Worm (Caenorhabditis elegans) whole organism, L4 larva: Measurements from ENCODE around the gene dsl-6.

Experiments
- D1046.2 ChIP-seq: fragments of 200-800 bp; sonication (Bioruptor generic); IDR thresholded peaks from 2 replicates; pipeline ENCODE4 v1.3.6; 2022; ENCODE audit warnings: missing genetic modification characterization, missing compliant biosample characterization
- F26F4.8 ChIP-seq: fragments of 200-800 bp; sonication (Bioruptor generic); conservative IDR thresholded peaks from 2 replicates; pipeline ENCODE4 v1.3.6; 2022; ENCODE audit warnings: missing genetic modification characterization, missing compliant biosample characterization
- F37D6.2 ChIP-seq: sonication (generic microtip); optimal IDR thresholded peaks from 2 replicates; lab custom pipeline; 2016; ENCODE audit warnings: mild to moderate bottlenecking, missing genetic modification characterization, missing compliant biosample characterization
- F49E8.2 ChIP-seq: sonication (generic microtip); optimal IDR thresholded peaks from 2 replicates; lab custom pipeline; 2016; ENCODE audit warnings: missing compliant biosample characterization, mild to moderate bottlenecking, missing genetic modification characterization, borderline replicate concordance
- T20F7.1 ChIP-seq: fragments of 200-800 bp; sonication (Bioruptor generic); optimal IDR thresholded peaks from 2 replicates; lab custom pipeline; 2018; ENCODE audit warnings: mild to moderate bottlenecking, missing genetic modification characterization, missing compliant biosample characterization
- T26A8.4 ChIP-seq: fragments of 200-800 bp; sonication (Bioruptor generic); IDR thresholded peaks from 2 replicates; pipeline ENCODE4 v1.3.6; 2022; ENCODE audit warnings: missing genetic modification characterization, missing compliant biosample characterization
- Y48G9A.11 ChIP-seq: fragments of 200-800 bp; sonication (Bioruptor generic); IDR thresholded peaks from 2 replicates; pipeline ENCODE4 v1.3.6; 2022; ENCODE audit warnings: missing genetic modification reagents, missing genetic modification characterization, missing compliant biosample characterization
- Y5F2A.4 ChIP-seq: fragments of 200-800 bp; sonication (Bioruptor generic); optimal IDR thresholded peaks from 2 replicates; lab custom pipeline; 2018; ENCODE audit warnings: mild to moderate bottlenecking, missing genetic modification characterization, missing compliant biosample characterization
- ZK337.2 ChIP-seq: fragments of 200-800 bp; sonication (Bioruptor generic); IDR thresholded peaks from 2 replicates; pipeline ENCODE4 v1.3.6; 2022; ENCODE audit warnings: missing genetic modification reagents, missing genetic modification characterization, missing compliant biosample characterization
- aha-1 ChIP-seq: fragments of 150-350 bp; peaks from one replicate; lab custom pipeline; 2014; ENCODE audit warnings: missing biosample characterization, missing genetic modification characterization
- attf-4 ChIP-seq: sonication (generic microtip); optimal IDR thresholded peaks from 3 replicates; lab custom pipeline; 2017; ENCODE audit warnings: missing biosample characterization, missing genetic modification characterization
- ceh-20 ChIP-seq: fragments of 200-800 bp; sonication (Bioruptor generic); IDR thresholded peaks from 2 replicates; pipeline ENCODE4 v1.3.6; 2022; ENCODE audit warnings: missing genetic modification reagents, missing genetic modification characterization, missing compliant biosample characterization
- ceh-28 ChIP-seq: fragments of 150-350 bp; optimal IDR thresholded peaks from 2 replicates; lab custom pipeline; 2014; ENCODE audit warnings: missing biosample characterization, missing genetic modification reagents, missing genetic modification characterization
- ceh-32 ChIP-seq: sonication (generic microtip); optimal IDR thresholded peaks from 2 replicates; lab custom pipeline; 2016; ENCODE audit warnings: mild to moderate bottlenecking, missing genetic modification characterization, missing compliant biosample characterization; ENCODE audit not compliant: poor library complexity
- ceh-44 ChIP-seq: fragments of 200-800 bp; sonication (Bioruptor generic); IDR thresholded peaks from 2 replicates; pipeline ENCODE4 v1.3.6; 2022; ENCODE audit warnings: missing genetic modification reagents, missing genetic modification characterization, missing compliant biosample characterization
- ceh-62 ChIP-seq: sonication (generic microtip); optimal IDR thresholded peaks from 2 replicates; lab custom pipeline; 2017; ENCODE audit warnings: missing biosample characterization, missing genetic modification characterization
- ceh-82 ChIP-seq: sonication (generic microtip); optimal IDR thresholded peaks from 2 replicates; lab custom pipeline; 2017; ENCODE audit warnings: missing biosample characterization, missing genetic modification characterization
- ctbp-1 ChIP-seq: fragments of 200-800 bp; sonication (Bioruptor generic); IDR thresholded peaks from 2 replicates; pipeline ENCODE4 v1.3.6; 2022; ENCODE audit warnings: missing genetic modification reagents, missing genetic modification characterization, missing compliant biosample characterization
- daf-12 ChIP-seq: fragments of 150-350 bp; optimal IDR thresholded peaks from 2 replicates; lab custom pipeline; 2014; ENCODE audit warnings: missing biosample characterization, missing genetic modification reagents, missing genetic modification characterization
- daf-16 ChIP-seq, 3 experiments: sonication (generic microtip); optimal IDR thresholded peaks; 2 replicates each; lab custom pipeline; 2016 to 2017; ENCODE audit warnings: missing genetic modification characterization in 3 of 3, missing genetic modification reagents in 3 of 3, mild to moderate bottlenecking in 2 of 3, missing compliant biosample characterization in 2 of 3, missing biosample characterization in 1 of 3, moderate library complexity in 1 of 3
- dve-1 ChIP-seq: sonication (generic microtip); optimal IDR thresholded peaks from 2 replicates; lab custom pipeline; 2017; ENCODE audit warnings: antibody characterized with exemption, mild to moderate bottlenecking, missing genetic modification characterization, missing compliant biosample characterization; ENCODE audit not compliant: insufficient read depth
- fos-1 ChIP-seq: fragments of 150-350 bp; optimal IDR thresholded peaks from 2 replicates; lab custom pipeline; 2014; ENCODE audit warnings: missing biosample characterization, missing genetic modification characterization
- hif-1 ChIP-seq, 2 experiments: sonication (generic microtip); optimal IDR thresholded peaks; 2 replicates each; lab custom pipeline; 2016 to 2017; ENCODE audit warnings: missing compliant biosample characterization in 2 of 2, missing genetic modification characterization in 2 of 2, missing genetic modification reagents in 2 of 2, missing genotype in 2 of 2, mild to moderate bottlenecking in 1 of 2
- hlh-30 ChIP-seq: sonication (generic microtip); optimal IDR thresholded peaks from 2 replicates; lab custom pipeline; 2017; ENCODE audit warnings: antibody characterized with exemption, mild to moderate bottlenecking, missing genetic modification characterization, missing compliant biosample characterization; ENCODE audit not compliant: insufficient read depth
- hmg-1.1 ChIP-seq: fragments of 200-800 bp; sonication (Bioruptor generic); IDR thresholded peaks from 2 replicates; pipeline ENCODE4 v1.3.6; 2022; ENCODE audit warnings: missing genetic modification reagents, missing genetic modification characterization, missing compliant biosample characterization
- lim-7 ChIP-seq: fragments of 200-800 bp; sonication (Bioruptor generic); IDR thresholded peaks from 2 replicates; pipeline ENCODE4 v1.3.6; 2022; ENCODE audit warnings: missing genetic modification characterization, missing compliant biosample characterization
- lin-1 ChIP-seq: fragments of 200-800 bp; sonication (Bioruptor generic); IDR thresholded peaks from 2 replicates; pipeline ENCODE4 v1.3.6; 2022; ENCODE audit warnings: missing genetic modification reagents, missing genetic modification characterization, missing compliant biosample characterization
- lsy-2 ChIP-seq, 2 experiments: fragments of 150-350 bp in 1 of 2; sonication (generic microtip) in 1 of 2; optimal IDR thresholded peaks; 2 replicates each; lab custom pipeline; 2014 to 2017; ENCODE audit warnings: missing biosample characterization in 2 of 2, missing genetic modification characterization in 2 of 2
- madf-5 ChIP-seq, 2 experiments: fragments of 200-800 bp; sonication (Bioruptor generic); IDR thresholded peaks; 2 replicates each; pipeline ENCODE4 v1.3.6; 2022; ENCODE audit warnings: missing compliant biosample characterization in 2 of 2, missing genetic modification characterization in 2 of 2
- mdl-1 ChIP-seq, 2 experiments: fragments of 150-350 bp in 1 of 2; sonication (generic microtip) in 1 of 2; optimal IDR thresholded peaks; 2 replicates each; lab custom pipeline; 2014 to 2017; ENCODE audit warnings: missing biosample characterization in 2 of 2, missing genetic modification characterization in 2 of 2
- mdt-29 ChIP-seq: fragments of 200-800 bp; sonication (Bioruptor generic); IDR thresholded peaks from 2 replicates; pipeline ENCODE4 v1.3.6; 2022; ENCODE audit warnings: missing genetic modification reagents, missing genetic modification characterization, missing compliant biosample characterization
- mep-1 ChIP-seq: fragments of 150-350 bp; sonication (generic microtip); optimal IDR thresholded peaks from 3 replicates; lab custom pipeline; 2014; ENCODE audit warnings: missing biosample characterization, missing genetic modification characterization
- mes-2 ChIP-seq: sonication (generic microtip); optimal IDR thresholded peaks from 2 replicates; lab custom pipeline; 2016; ENCODE audit warnings: missing genotype, mild to moderate bottlenecking, missing genetic modification characterization, missing compliant biosample characterization; ENCODE audit not compliant: poor library complexity, severe bottlenecking
- nhr-11 ChIP-seq: fragments of 150-350 bp; optimal IDR thresholded peaks from 2 replicates; lab custom pipeline; 2014; ENCODE audit warnings: missing biosample characterization, missing genetic modification characterization
- nhr-25 ChIP-seq: sonication (generic microtip); optimal IDR thresholded peaks from 2 replicates; lab custom pipeline; 2017; ENCODE audit warnings: missing genetic modification characterization, mild to moderate bottlenecking, missing compliant biosample characterization, antibody characterized with exemption, moderate library complexity, borderline replicate concordance; ENCODE audit not compliant: insufficient read depth
- nhr-42 ChIP-seq: fragments of 200-800 bp; sonication (Bioruptor generic); IDR thresholded peaks from 2 replicates; pipeline ENCODE4 v1.3.6; 2022; ENCODE audit warnings: missing genetic modification characterization, missing compliant biosample characterization
- nhr-48 ChIP-seq: sonication (generic microtip); optimal IDR thresholded peaks from 2 replicates; lab custom pipeline; 2016; ENCODE audit warnings: mild to moderate bottlenecking, missing genetic modification characterization, missing compliant biosample characterization
- pha-4 ChIP-seq, 2 experiments: fragments of 150-350 bp in 1 of 2; fragments of 200-800 bp in 1 of 2; sonication (Bioruptor generic) in 1 of 2; IDR thresholded peaks in 1 of 2; optimal IDR thresholded peaks in 1 of 2; 2 replicates each; pipeline versions ENCODE4 v1.3.6 to Lab custom; 2014 to 2022; ENCODE audit warnings: missing genetic modification characterization in 2 of 2, missing genetic modification reagents in 2 of 2, missing biosample characterization in 1 of 2, missing compliant biosample characterization in 1 of 2
- rbr-2 ChIP-seq: sonication (generic microtip); optimal IDR thresholded peaks from 2 replicates; lab custom pipeline; 2016; ENCODE audit warnings: missing genotype, missing genetic modification characterization, missing compliant biosample characterization
- sdz-12 ChIP-seq: fragments of 200-800 bp; sonication (Bioruptor generic); optimal IDR thresholded peaks from 2 replicates; lab custom pipeline; 2018; ENCODE audit warnings: mild to moderate bottlenecking, missing genetic modification characterization, missing compliant biosample characterization
- snpc-1.2 ChIP-seq: fragments of 200-800 bp; sonication (Bioruptor generic); IDR thresholded peaks from 2 replicates; pipeline ENCODE4 v1.3.6; 2022; ENCODE audit warnings: missing genetic modification reagents, missing genetic modification characterization, missing compliant biosample characterization
- snpc-4 ChIP-seq: fragments of 150-350 bp; optimal IDR thresholded peaks from 2 replicates; lab custom pipeline; 2014; ENCODE audit warnings: missing biosample characterization, missing genetic modification characterization
- tra-1 ChIP-seq: fragments of 200-800 bp; sonication (Bioruptor generic); IDR thresholded peaks from 2 replicates; pipeline ENCODE4 v1.3.6; 2022; ENCODE audit warnings: missing genetic modification reagents, missing genetic modification characterization, missing compliant biosample characterization
- unc-39 ChIP-seq: sonication (generic microtip); optimal IDR thresholded peaks from 2 replicates; lab custom pipeline; 2017; ENCODE audit warnings: missing biosample characterization, missing genetic modification characterization
- zip-2 ChIP-seq: fragments of 150-350 bp; optimal IDR thresholded peaks from 2 replicates; lab custom pipeline; 2014; ENCODE audit warnings: missing biosample characterization, missing genetic modification characterization
- ztf-7 ChIP-seq: fragments of 150-350 bp; optimal IDR thresholded peaks from 2 replicates; lab custom pipeline; 2014; ENCODE audit warnings: missing biosample characterization, missing genetic modification characterization

The dsl-6 gene

DNA sequence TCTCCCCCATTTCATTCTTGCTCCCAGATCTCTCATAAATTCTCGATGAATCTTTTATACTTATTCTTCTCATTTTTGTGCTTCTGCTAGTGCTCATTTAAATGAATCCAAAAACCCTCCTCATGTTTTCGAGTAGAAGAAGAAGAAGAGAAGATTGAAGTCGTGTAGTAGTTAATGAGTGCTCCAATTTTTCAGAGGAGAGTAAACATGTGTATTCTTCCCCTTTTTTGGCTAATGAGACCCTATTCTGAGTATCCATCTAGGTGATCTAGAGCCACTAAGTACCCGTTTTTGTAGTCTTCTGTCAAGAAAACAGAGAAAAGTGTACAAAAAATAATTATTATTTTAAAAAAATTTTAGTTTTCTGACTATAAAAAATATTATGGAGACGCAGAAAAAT lies 46.6 kb downstream of the dsl-6 start:
- no peak for TF ChIP-seq snpc-1.2

DNA sequence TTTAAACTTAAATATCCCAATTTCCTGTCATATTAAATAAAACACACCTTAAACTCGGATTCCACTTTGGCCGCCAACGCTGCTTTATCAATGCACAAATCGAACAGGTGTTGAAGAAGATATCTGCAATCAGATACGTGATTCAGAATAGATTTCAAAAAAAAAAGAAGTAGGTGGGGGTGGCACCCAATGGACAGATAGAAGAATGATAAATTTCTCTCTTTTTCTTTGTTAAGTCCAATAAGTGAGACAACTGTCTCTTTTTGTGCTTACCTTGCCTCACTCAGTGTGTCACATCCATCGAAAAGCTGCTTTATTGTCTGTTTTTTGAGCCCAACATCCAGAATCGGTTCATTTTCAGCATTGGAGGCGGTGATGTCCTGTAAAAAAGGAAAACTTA lies 47.3 kb downstream of the dsl-6 start:
- TF ChIP-seq aha-1 (tag; lab: Kevin White, UChicago) (peak; percentile 67), tra-1 (GFP tag; lab: Robert Waterston, UW) (no peak), nhr-11 (peak; percentile 61), ZK337.2 (peak; percentile 60; the same call in 1 of the 2 replicates)

- TF ChIP-seq snpc-4 (no peak), T20F7.1 (no peak), madf-5 (GFP tag; IDR thresholded peaks at IDR 0.05; lab: Robert Waterston, UW) (no peak), mep-1 (tag; lab: Kevin White, UChicago) (peak; percentile 45), ceh-28 (tag; lab: Kevin White, UChicago) (no peak), mdl-1 (tag; optimal IDR thresholded peaks at IDR 0.05; lab: Kevin White, UChicago) (peak in 1 of 2 experiments; percentile 49), hlh-30 (tag; lab: Kevin White, UChicago) (peak; percentile 72), F26F4.8 (GFP tag; lab: Robert Waterston, UW) (no peak), ztf-7 (no peak), ceh-82 (tag; lab: Kevin White, UChicago) (no peak), lim-7 (no peak), aha-1 (tag; lab: Kevin White, UChicago) (no peak), mdt-29 (GFP tag; lab: Robert Waterston, UW) (no peak), ceh-32 (tag; lab: Kevin White, UChicago) (no peak), unc-39 (tag; lab: Kevin White, UChicago) (no peak), Y5F2A.4 (no peak), F37D6.2 (tag; lab: Kevin White, UChicago) (no peak), nhr-48 (tag; lab: Kevin White, UChicago) (no peak), dve-1 (tag; lab: Kevin White, UChicago) (no peak), daf-12 (no peak), ctbp-1 (GFP tag; lab: Robert Waterston, UW) (0 out of 2 replicates have a peak, but pooled peaks have one; percentile 33), mes-2 (tag; lab: Kevin White, UChicago) (no peak), ceh-20 (GFP tag; lab: Robert Waterston, UW) (peak; percentile 67), lsy-2 (tag; optimal IDR thresholded peaks at IDR 0.05; lab: Kevin White, UChicago) (peak in 1 of 2 experiments; percentile 58), rbr-2 (tag; lab: Kevin White, UChicago) (peak; percentile 20), ZK337.2 (no peak), hmg-1.1 (GFP tag; lab: Robert Waterston, UW) (0 out of 2 replicates have a peak, but pooled peaks have one; percentile 24), nhr-42 (GFP tag; lab: Robert Waterston, UW) (no peak)
Observed at ce11 chrIV:11349747-11350146, 48.4 kb downstream of the dsl-6 start.

- TF ChIP-seq lin-1 (no peak), sdz-12 (no peak), fos-1 (tag; lab: Kevin White, UChicago) (no peak), F49E8.2 (tag; lab: Kevin White, UChicago) (no peak), zip-2 (tag; lab: Kevin White, UChicago) (no peak), ceh-44 (GFP tag; lab: Robert Waterston, UW) (no peak), hmg-1.1 (GFP tag; lab: Robert Waterston, UW) (0 out of 2 replicates have a peak, but pooled peaks have one; percentile 25), daf-16 (GFP tag; optimal IDR thresholded peaks at IDR 0.05; lab: Kevin White, UChicago) (peak in 1 of 2 experiments; percentile 31), daf-16 (tag; optimal IDR thresholded peaks at IDR 0.05; lab: Kevin White, UChicago) (no peak), T26A8.4 (no peak), D1046.2 (GFP tag; lab: Robert Waterston, UW) (no peak), attf-4 (tag; lab: Kevin White, UChicago) (no peak), nhr-42 (GFP tag; lab: Robert Waterston, UW) (no peak), lsy-2 (tag; optimal IDR thresholded peaks at IDR 0.05; lab: Kevin White, UChicago) (peak in 1 of 2 experiments; percentile 27), ceh-62 (tag; lab: Kevin White, UChicago) (no peak), hif-1 (tag; optimal IDR thresholded peaks at IDR 0.05; lab: Kevin White, UChicago) (peak in 1 of 2 experiments; percentile 51), Y48G9A.11 (GFP tag; lab: Robert Waterston, UW) (no peak), pha-4 (GFP tag; IDR thresholded peaks at IDR 0.05; lab: Robert Waterston, UW) (no peak), pha-4 (tag; optimal IDR thresholded peaks at IDR 0.05; lab: Kevin White, UChicago) (no peak), nhr-25 (no peak)
Observed at ce11 chrIV:11348822-11349221, 49.3 kb downstream of the dsl-6 start.
